Fruit fly (Drosophila melanogaster) whole organism, embryonic: ENCODE data around the gene Abl.

Experiments used
- CG10654 ChIP-seq: fragments of 200-800 bp; sonication (Bioruptor generic); optimal IDR thresholded peaks from 2 replicates; lab custom pipeline; 2016; ENCODE audit warnings: missing biosample characterization, missing genetic modification characterization
- CG11560 ChIP-seq: fragments of 200-800 bp; sonication (Bioruptor generic); IDR thresholded peaks from 3 replicates; pipeline ENCODE4 v1.3.6; 2022; ENCODE audit warnings: missing biosample characterization, missing genetic modification characterization
- CG11695 ChIP-seq: fragments of 200-800 bp; sonication (Bioruptor generic); IDR thresholded peaks from 3 replicates; pipeline ENCODE4 v1.3.6; 2022; ENCODE audit warnings: missing biosample characterization, missing genetic modification characterization
- CG12299 ChIP-seq: fragments of 200-800 bp; sonication (Bioruptor generic); optimal IDR thresholded peaks from 2 replicates; lab custom pipeline; 2018; ENCODE audit warnings: missing biosample characterization, mild to moderate bottlenecking, missing genetic modification characterization
- CG13424 ChIP-seq: fragments of 200-800 bp; sonication (Bioruptor generic); optimal IDR thresholded peaks from 2 replicates; lab custom pipeline; 2019; ENCODE audit warnings: missing biosample characterization, mild to moderate bottlenecking, missing genetic modification characterization, moderate library complexity
- CG14050 ChIP-seq: fragments of 200-800 bp; sonication (Bioruptor generic); IDR thresholded peaks from 3 replicates; pipeline ENCODE4 v1.3.6; 2022; ENCODE audit warnings: missing biosample characterization, missing genetic modification characterization
- CG17385 ChIP-seq: fragments of 200-800 bp; sonication (Bioruptor generic); optimal IDR thresholded peaks from 3 replicates; lab custom pipeline; 2018; ENCODE audit warnings: missing biosample characterization, mild to moderate bottlenecking, missing genetic modification characterization
- CG2120 ChIP-seq: fragments of 200-800 bp; sonication (Bioruptor generic); optimal IDR thresholded peaks from 3 replicates; lab custom pipeline; 2016; ENCODE audit warnings: missing biosample characterization, missing genetic modification characterization
- CG2712 ChIP-seq: fragments of 200-800 bp; optimal IDR thresholded peaks from 3 replicates; lab custom pipeline; 2019; ENCODE audit warnings: missing biosample characterization, mild to moderate bottlenecking, missing genetic modification characterization, moderate library complexity
- CG30431 ChIP-seq: fragments of 200-800 bp; sonication (Bioruptor generic); optimal IDR thresholded peaks from 2 replicates; lab custom pipeline; 2017; ENCODE audit warnings: missing biosample characterization, missing genetic modification characterization
- CG31365 ChIP-seq: fragments of 200-800 bp; sonication (Bioruptor generic); optimal IDR thresholded peaks from 2 replicates; lab custom pipeline; 2018; ENCODE audit warnings: missing biosample characterization, mild to moderate bottlenecking, missing genetic modification characterization
- CG33557 ChIP-seq: fragments of 200-800 bp; sonication (Bioruptor generic); optimal IDR thresholded peaks from 2 replicates; lab custom pipeline; 2019; ENCODE audit warnings: missing biosample characterization, mild to moderate bottlenecking, missing genetic modification characterization, moderate library complexity
- CG3407 ChIP-seq: fragments of 200-800 bp; sonication (Bioruptor generic); optimal IDR thresholded peaks from 2 replicates; lab custom pipeline; 2018; ENCODE audit warnings: missing biosample characterization, mild to moderate bottlenecking, missing genetic modification characterization
- CG3995 ChIP-seq: fragments of 200-800 bp; sonication (Bioruptor generic); optimal IDR thresholded peaks from 3 replicates; lab custom pipeline; 2016; ENCODE audit warnings: missing biosample characterization, missing genetic modification characterization
- CG4328 ChIP-seq: fragments of 200-800 bp; sonication (Bioruptor generic); optimal IDR thresholded peaks from 3 replicates; lab custom pipeline; 2017; ENCODE audit warnings: missing biosample characterization, missing genetic modification reagents, missing genetic modification characterization
- CG6813 ChIP-seq: fragments of 200-800 bp; sonication (Bioruptor generic); optimal IDR thresholded peaks from 2 replicates; lab custom pipeline; 2017; ENCODE audit warnings: missing biosample characterization, missing genetic modification characterization, mild to moderate bottlenecking, moderate library complexity, missing genetic modification reagents
- CG8478 ChIP-seq: fragments of >200 bp; optimal IDR thresholded peaks from 2 replicates; lab custom pipeline; 2018
- Chrac-16 ChIP-seq: fragments of 200-800 bp; sonication (Bioruptor generic); optimal IDR thresholded peaks from 3 replicates; lab custom pipeline; 2016; ENCODE audit warnings: missing biosample characterization, missing genetic modification characterization
- D ChIP-seq, 2 experiments: fragments of 200-800 bp in 1 of 2; fragments of >200 bp in 1 of 2; sonication (Bioruptor generic) in 1 of 2; optimal IDR thresholded peaks; 2 replicates in 1 of 2; 3 replicates in 1 of 2; lab custom pipeline; 2017; ENCODE audit warnings: mild to moderate bottlenecking in 1 of 2, missing biosample characterization in 1 of 2, missing genetic modification characterization in 1 of 2, missing genetic modification reagents in 1 of 2
- D19A ChIP-seq: fragments of 200-800 bp; optimal IDR thresholded peaks from 3 replicates; lab custom pipeline; 2019; ENCODE audit warnings: missing biosample characterization, mild to moderate bottlenecking, missing genetic modification characterization, moderate library complexity
- Drgx ChIP-seq: fragments of 200-800 bp; sonication (Bioruptor generic); IDR thresholded peaks from 2 replicates; pipeline ENCODE4 v1.3.6; 2022; ENCODE audit warnings: missing biosample characterization, missing genetic modification characterization
- E2f1 ChIP-seq: fragments of 200-800 bp; sonication (Bioruptor generic); IDR thresholded peaks from 2 replicates; pipeline ENCODE4 v1.3.6; 2022; ENCODE audit warnings: missing biosample characterization, missing genetic modification characterization
- H15 ChIP-seq: fragments of 200-800 bp; sonication (Bioruptor generic); IDR thresholded peaks from 3 replicates; pipeline ENCODE4 v1.3.6; 2022; ENCODE audit warnings: missing biosample characterization, missing genetic modification characterization
- Hand ChIP-seq: fragments of 200-800 bp; sonication (Bioruptor generic); optimal IDR thresholded peaks from 2 replicates; lab custom pipeline; 2017; ENCODE audit warnings: mild to moderate bottlenecking, missing biosample characterization, missing genetic modification reagents, missing genetic modification characterization
- Hsf ChIP-seq: fragments of 200-800 bp; sonication (Bioruptor generic); optimal IDR thresholded peaks from 3 replicates; lab custom pipeline; 2016; ENCODE audit warnings: missing biosample characterization, missing genetic modification characterization
- Jarid2 ChIP-seq: fragments of 200-800 bp; sonication (Bioruptor generic); optimal IDR thresholded peaks from 3 replicates; lab custom pipeline; 2017; ENCODE audit warnings: mild to moderate bottlenecking, missing biosample characterization, missing genetic modification reagents, missing genetic modification characterization
- MBD-R2 ChIP-seq: fragments of 200-800 bp; sonication (Bioruptor generic); IDR thresholded peaks from 2 replicates; pipeline ENCODE4 v1.3.6; 2022; ENCODE audit warnings: missing biosample characterization, missing genetic modification characterization
- MESR4 ChIP-seq: fragments of 200-800 bp; sonication (Bioruptor generic); optimal IDR thresholded peaks from 2 replicates; lab custom pipeline; 2018; ENCODE audit warnings: missing biosample characterization, mild to moderate bottlenecking, missing genetic modification characterization, moderate library complexity
- Nf-YC ChIP-seq: fragments of 200-800 bp; optimal IDR thresholded peaks from 3 replicates; lab custom pipeline; 2019; ENCODE audit warnings: missing biosample characterization, mild to moderate bottlenecking, missing genetic modification characterization, moderate library complexity
- Stat92E ChIP-seq, 3 experiments: fragments of >200 bp in 2 of 3; fragments of 200-800 bp in 1 of 3; sonication (Bioruptor generic) in 1 of 3; optimal IDR thresholded peaks; 2 replicates each; lab custom pipeline; 2017 to 2019; ENCODE audit warnings: missing biosample characterization in 3 of 3, missing genetic modification characterization in 3 of 3, mild to moderate bottlenecking in 1 of 3, moderate library complexity in 1 of 3
- Usf ChIP-seq: fragments of 200-800 bp; sonication (Bioruptor generic); optimal IDR thresholded peaks from 2 replicates; lab custom pipeline; 2017; ENCODE audit warnings: missing genotype, missing biosample characterization, missing genetic modification characterization
- Xrp1 ChIP-seq: fragments of 200-800 bp; sonication (Bioruptor generic); IDR thresholded peaks from 2 replicates; pipeline ENCODE4 v1.3.6; 2022; ENCODE audit warnings: missing biosample characterization, missing genetic modification characterization
- abd-A ChIP-seq: fragments of 200-800 bp; sonication (Bioruptor generic); optimal IDR thresholded peaks from 3 replicates; lab custom pipeline; 2019; ENCODE audit warnings: missing biosample characterization, mild to moderate bottlenecking, missing genetic modification characterization, moderate library complexity
- chm ChIP-seq: fragments of 200-800 bp; sonication (Bioruptor generic); IDR thresholded peaks from 2 replicates; pipeline ENCODE4 v1.3.6; 2022; ENCODE audit warnings: missing biosample characterization, missing genetic modification characterization
- corto ChIP-seq: fragments of 200-800 bp; sonication (Bioruptor generic); optimal IDR thresholded peaks from 2 replicates; lab custom pipeline; 2016; ENCODE audit warnings: missing biosample characterization, mild to moderate bottlenecking, missing genetic modification characterization, moderate library complexity
- crol ChIP-seq: fragments of 200-800 bp; sonication (Bioruptor generic); IDR thresholded peaks from 2 replicates; pipeline ENCODE4 v1.3.6; 2022; ENCODE audit warnings: missing biosample characterization, missing genetic modification characterization
- eyg ChIP-seq: fragments of 200-800 bp; sonication (Bioruptor generic); optimal IDR thresholded peaks from 3 replicates; lab custom pipeline; 2016; ENCODE audit warnings: missing biosample characterization, missing genetic modification characterization
- fru ChIP-seq: fragments of >200 bp; optimal IDR thresholded peaks from 2 replicates; lab custom pipeline; 2017
- fu2 ChIP-seq: fragments of 200-800 bp; sonication (Bioruptor generic); optimal IDR thresholded peaks from 2 replicates; lab custom pipeline; 2016; ENCODE audit warnings: missing biosample characterization, missing genetic modification characterization
- her ChIP-seq: fragments of 200-800 bp; sonication (Bioruptor generic); optimal IDR thresholded peaks from 2 replicates; lab custom pipeline; 2016; ENCODE audit warnings: missing biosample characterization, missing genetic modification characterization
- jumu ChIP-seq: fragments of 200-800 bp; sonication (Bioruptor generic); optimal IDR thresholded peaks from 3 replicates; lab custom pipeline; 2016; ENCODE audit warnings: missing biosample characterization, missing genetic modification characterization
- kay ChIP-seq: fragments of 200-800 bp; sonication (Bioruptor generic); optimal IDR thresholded peaks from 2 replicates; lab custom pipeline; 2016; ENCODE audit warnings: missing biosample characterization, missing genetic modification characterization
- ken ChIP-seq: fragments of 200-800 bp; sonication (Bioruptor generic); IDR thresholded peaks from 3 replicates; pipeline ENCODE4 v1.3.6; 2022; ENCODE audit warnings: missing biosample characterization, missing genetic modification characterization
- mam ChIP-seq: fragments of 200-800 bp; sonication (Bioruptor generic); optimal IDR thresholded peaks from 3 replicates; lab custom pipeline; 2016; ENCODE audit warnings: missing biosample characterization, missing genetic modification characterization
- mirr ChIP-seq: fragments of 200-800 bp; sonication (Bioruptor generic); optimal IDR thresholded peaks from 3 replicates; lab custom pipeline; 2018; ENCODE audit warnings: missing biosample characterization, mild to moderate bottlenecking, missing genetic modification characterization
- psq ChIP-seq: fragments of 200-800 bp; sonication (Bioruptor generic); optimal IDR thresholded peaks from 2 replicates; lab custom pipeline; 2017; ENCODE audit warnings: missing biosample characterization, missing genetic modification characterization
- sna ChIP-seq: fragments of 200-800 bp; sonication (Bioruptor generic); IDR thresholded peaks from 2 replicates; pipeline ENCODE4 v1.3.6; 2022; ENCODE audit warnings: missing biosample characterization, missing genetic modification characterization; ENCODE audit not compliant: partially characterized antibody
- twi ChIP-seq: fragments of 200-800 bp; optimal IDR thresholded peaks from 2 replicates; lab custom pipeline; 2019; ENCODE audit warnings: missing biosample characterization, mild to moderate bottlenecking, missing genetic modification characterization, moderate library complexity
- unpg ChIP-seq: fragments of 200-800 bp; sonication (Bioruptor generic); optimal IDR thresholded peaks from 3 replicates; lab custom pipeline; 2018; ENCODE audit warnings: missing biosample characterization, mild to moderate bottlenecking, missing genetic modification characterization, moderate library complexity

Abl gene

DNA sequence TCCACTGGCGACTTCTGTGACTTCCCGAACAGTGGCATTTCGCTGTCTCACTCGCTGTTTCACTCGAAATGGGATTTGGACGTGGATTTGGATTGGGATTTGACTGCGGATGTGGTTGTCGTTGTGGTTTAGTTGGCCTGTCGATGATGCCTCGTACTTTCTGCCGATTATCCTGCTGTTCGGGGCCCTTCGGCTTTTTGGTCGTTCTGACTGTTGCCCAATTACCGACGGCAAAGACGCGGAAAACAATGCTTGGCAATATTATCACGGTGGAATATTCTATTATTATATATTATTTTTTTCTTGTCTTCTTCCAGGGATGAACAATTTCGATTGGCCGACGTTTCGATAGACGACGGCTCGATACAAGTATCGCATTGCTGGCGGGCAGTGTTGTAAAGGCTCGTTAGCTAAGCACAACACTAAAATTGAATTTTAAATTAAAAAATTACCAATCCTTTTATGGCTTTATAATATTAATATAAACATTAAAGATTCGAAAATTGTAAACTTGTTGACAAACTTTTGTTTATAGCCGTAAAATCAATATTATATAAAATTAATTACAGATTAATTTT is 32.5 kb downstream of the Abl start, which contains the start of gene Mo25 (continued):
- TF ChIP-seq CG13424 (peak; percentile 29), CG11560 (no peak), Hand (GFP tag; lab: Kevin White, UChicago) (no peak), abd-A (tag; lab: Kevin White, UChicago) (no peak), fu2 (no peak), Chrac-16 (GFP tag; lab: Kevin White, UChicago) (peak; percentile 33), CG2120 (GFP tag; lab: Kevin White, UChicago) (peak; percentile 67), CG33557 (no peak), Xrp1 (GFP tag; lab: Robert Waterston, UW) (peak; percentile 53; the same call in 1 of the 2 replicates), Drgx (GFP tag; lab: Robert Waterston, UW) (no peak), chm (GFP tag; lab: Robert Waterston, UW) (no peak), CG8478 (lab: Kevin White, UChicago) (no peak), CG30431 (GFP tag; lab: Kevin White, UChicago) (no peak), Hsf (GFP tag; lab: Kevin White, UChicago) (no peak), unpg (GFP tag; lab: Kevin White, UChicago) (no peak), jumu (GFP tag; lab: Kevin White, UChicago) (no peak), corto (GFP tag; lab: Kevin White, UChicago) (no peak), Jarid2 (GFP tag; lab: Kevin White, UChicago) (no peak), mam (peak; percentile 7), CG4328 (GFP tag; lab: Kevin White, UChicago) (peak; percentile 7), mirr (GFP tag; lab: Kevin White, UChicago) (no peak), twi (tag; lab: Kevin White, UChicago) (no peak), D19A (peak; percentile 34), crol (GFP tag; lab: Robert Waterston, UW) (no peak), CG31365 (tag; lab: Kevin White, UChicago) (no peak), CG10654 (GFP tag; lab: Kevin White, UChicago) (no peak), her (no peak), ken (no peak), D (optimal IDR thresholded peaks at IDR 0.05; lab: Kevin White, UChicago) (no peak), D (GFP tag; optimal IDR thresholded peaks at IDR 0.05; lab: Kevin White, UChicago) (no peak), E2f1 (GFP tag; lab: Robert Waterston, UW) (0 out of 2 replicates have a peak, but pooled peaks have one; percentile 16), kay (GFP tag; lab: Kevin White, UChicago) (no peak), psq (GFP tag; lab: Kevin White, UChicago) (no peak), fru (no peak), Stat92E (GFP tag; optimal IDR thresholded peaks at IDR 0.05; lab: Kevin White, UChicago) (no peak), sna (GFP tag; lab: Robert Waterston, UW) (peak; percentile 64), eyg (GFP tag; lab: Kevin White, UChicago) (no peak), Usf (GFP tag; lab: Kevin White, UChicago) (no peak), MESR4 (peak; percentile 84), MBD-R2 (GFP tag; lab: Robert Waterston, UW) (peak; percentile 86), H15 (no peak), CG2712 (tag; lab: Kevin White, UChicago) (peak; percentile 65), CG3407 (GFP tag; lab: Kevin White, UChicago) (no peak), Nf-YC (tag; lab: Kevin White, UChicago) (peak; percentile 59), CG6813 (peak; percentile 9), CG12299 (tag; lab: Kevin White, UChicago) (peak; percentile 11), CG14050 (no peak), CG11695 (GFP tag; lab: Robert Waterston, UW) (no peak), CG17385 (peak; percentile 44), CG3995 (GFP tag; lab: Kevin White, UChicago) (peak; percentile 13)
